Fruit fly (Drosophila melanogaster): Measurements from ENCODE around the gene ppk5.

Gene ppk5

DNA sequence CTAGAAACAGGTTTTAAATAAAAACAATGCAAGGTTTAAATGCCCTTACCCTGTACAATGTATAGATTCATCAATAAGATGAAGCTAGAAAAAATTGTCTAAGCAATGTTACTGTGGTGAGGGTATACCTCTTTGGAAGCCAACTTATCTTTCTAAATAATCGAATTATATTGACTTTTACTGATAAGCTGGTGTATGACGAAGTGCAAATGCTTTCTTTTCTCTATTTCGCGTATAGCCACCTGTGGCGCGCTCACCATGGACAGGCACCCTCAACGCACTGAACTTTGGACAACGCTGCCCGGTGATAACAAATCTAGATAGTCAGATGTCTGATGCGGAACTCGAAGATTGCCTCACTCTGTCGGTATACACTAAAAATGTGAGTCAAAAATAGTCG lies 32.5 kb upstream of the ppk5 start (continued):
- TF ChIP-seq Six4 (GFP tag; optimal IDR thresholded peaks at IDR 0.05) (no peak), ftz-f1 (GFP tag; optimal IDR thresholded peaks at IDR 0.05) (no peak), vnd (GFP tag; IDR thresholded peaks at IDR 0.05; ENCODE audit: partially characterized antibody) (no peak), ATbp (GFP tag; optimal IDR thresholded peaks at IDR 0.05) (no peak), TFAM (GFP tag; optimal IDR thresholded peaks at IDR 0.05) (no peak), sqz (GFP tag; optimal IDR thresholded peaks at IDR 0.05) (no peak), pum (GFP tag; optimal IDR thresholded peaks at IDR 0.05) (no peak), CG4360 (GFP tag; IDR thresholded peaks at IDR 0.05) (no peak), jing (GFP tag; optimal IDR thresholded peaks at IDR 0.05) (no peak), CG8478 (optimal IDR thresholded peaks at IDR 0.05) (no peak), Hmr (GFP tag; optimal IDR thresholded peaks at IDR 0.05) (peak; percentile 36), CG13624 (GFP tag; optimal IDR thresholded peaks at IDR 0.05) (peak; percentile 9), stc (GFP tag; IDR thresholded peaks at IDR 0.05) (peak; percentile 33; the same call in 1 of the 2 replicates), CG6813 (GFP tag; optimal IDR thresholded peaks at IDR 0.05) (no peak), Hr3 (GFP tag; optimal IDR thresholded peaks at IDR 0.05) (no peak), CG12942 (GFP tag; optimal IDR thresholded peaks at IDR 0.05) (no peak), Kr (GFP tag; optimal IDR thresholded peaks at IDR 0.05) (no peak), Xbp1 (GFP tag; optimal IDR thresholded peaks at IDR 0.05) (no peak), Poxn (GFP tag; IDR thresholded peaks at IDR 0.05) (no peak), CG14441 (GFP tag; IDR thresholded peaks at IDR 0.05) (peak; percentile 26; the same call in 1 of the 2 replicates), HLHmδ (GFP tag; optimal IDR thresholded peaks at IDR 0.05) (no peak), CG10654 (GFP tag; optimal IDR thresholded peaks at IDR 0.05) (no peak), wor (GFP tag; IDR thresholded peaks at IDR 0.05) (no peak), D19B (GFP tag; optimal IDR thresholded peaks at IDR 0.05) (peak; percentile 30), dysf (GFP tag; IDR thresholded peaks at IDR 0.05) (peak; percentile 53; the same call in 2 of the 3 replicates), YL-1 (GFP tag; optimal IDR thresholded peaks at IDR 0.05) (no peak), mld (GFP tag; IDR thresholded peaks at IDR 0.05; ENCODE audit: partially characterized antibody) (no peak), CG11398 (GFP tag; optimal IDR thresholded peaks at IDR 0.05) (no peak), CG6689 (GFP tag; IDR thresholded peaks at IDR 0.05) (0 out of 2 replicates have a peak, but pooled peaks have one; percentile 25), scrt (GFP tag; optimal IDR thresholded peaks at IDR 0.05) (no peak), Abd-B (GFP tag; optimal IDR thresholded peaks at IDR 0.05) (no peak), wek (GFP tag; optimal IDR thresholded peaks at IDR 0.05) (no peak), CG10267 (tag; optimal IDR thresholded peaks at IDR 0.05) (no peak), CG11504 (tag; optimal IDR thresholded peaks at IDR 0.05) (peak; percentile 32), Lim3 (GFP tag; IDR thresholded peaks at IDR 0.05) (no peak), bcd (GFP tag; optimal IDR thresholded peaks at IDR 0.05) (peak; percentile 15), Max (GFP tag; optimal IDR thresholded peaks at IDR 0.05) (no peak), CG9609 (GFP tag; optimal IDR thresholded peaks at IDR 0.05) (no peak), PHDP (tag; optimal IDR thresholded peaks at IDR 0.05) (no peak), Taf1 (GFP tag; IDR thresholded peaks at IDR 0.05) (no peak), CG13123 (GFP tag; optimal IDR thresholded peaks at IDR 0.05) (no peak), slp2 (GFP tag; optimal IDR thresholded peaks at IDR 0.05) (no peak), Med (GFP tag) (peak; percentile 23), CG10543 (GFP tag; optimal IDR thresholded peaks at IDR 0.05) (no peak), CG17912 (GFP tag; optimal IDR thresholded peaks at IDR 0.05) (no peak), peb (GFP tag; IDR thresholded peaks at IDR 0.05) (no peak), Fer3 (tag; optimal IDR thresholded peaks at IDR 0.05) (peak; percentile 41), CG17802 (tag; optimal IDR thresholded peaks at IDR 0.05) (no peak), CG34224 (GFP tag; IDR thresholded peaks at IDR 0.05; ENCODE audit: partially characterized antibody) (no peak), CG10979 (tag; optimal IDR thresholded peaks at IDR 0.05) (no peak), Jarid2 (GFP tag; optimal IDR thresholded peaks at IDR 0.05) (no peak), en (GFP tag; optimal IDR thresholded peaks at IDR 0.05) (no peak)

All from whole organism, embryonic.